Fruit fly (Drosophila melanogaster): ENCODE results near the gene CG33253.
A peak's percentile ranks its signal among the peaks of the same experiment; 100 is the strongest.

Gene CG33253

dm6 chrX:19159942-19160341 is 23.3 kb upstream of the CG33253 start (continued):
- TF ChIP-seq BEAF-32 (GFP tag; optimal IDR thresholded peaks at IDR 0.05): no peak
- TF ChIP-seq CG12219 (GFP tag; optimal IDR thresholded peaks at IDR 0.05): no peak
- TF ChIP-seq CG2889 (GFP tag; IDR thresholded peaks at IDR 0.05): no peak
- TF ChIP-seq Vsx1 (GFP tag; optimal IDR thresholded peaks at IDR 0.05): no peak
- TF ChIP-seq Sry-β (GFP tag; optimal IDR thresholded peaks at IDR 0.05): no peak
- no peak for TF ChIP-seq CG12236 (GFP tag; optimal IDR thresholded peaks at IDR 0.05)
- TF ChIP-seq Eip74EF (GFP tag; optimal IDR thresholded peaks at IDR 0.05): no peak
- no peak for TF ChIP-seq Dll (GFP tag; IDR thresholded peaks at IDR 0.05; ENCODE audit: partially characterized antibody)
- TF ChIP-seq H15 (GFP tag; IDR thresholded peaks at IDR 0.05): no peak
- no peak for TF ChIP-seq CG13296 (GFP tag; optimal IDR thresholded peaks at IDR 0.05)
- TF ChIP-seq nom (GFP tag; optimal IDR thresholded peaks at IDR 0.05): no peak
- no peak for TF ChIP-seq CG4360 (GFP tag; IDR thresholded peaks at IDR 0.05)
- TF ChIP-seq crp (GFP tag; optimal IDR thresholded peaks at IDR 0.05): no peak
- TF ChIP-seq Hand (GFP tag; optimal IDR thresholded peaks at IDR 0.05): no peak
- TF ChIP-seq Lhr (GFP tag; optimal IDR thresholded peaks at IDR 0.05): peak; percentile 14
- TF ChIP-seq insv (GFP tag; optimal IDR thresholded peaks at IDR 0.05): no peak
- no peak for TF ChIP-seq Mad (GFP tag; optimal IDR thresholded peaks at IDR 0.05)
- no peak for TF ChIP-seq pzg (GFP tag; optimal IDR thresholded peaks at IDR 0.05)
- no peak for TF ChIP-seq CG5245 (GFP tag; optimal IDR thresholded peaks at IDR 0.05)
- no peak for TF ChIP-seq CG17359 (tag; optimal IDR thresholded peaks at IDR 0.05)
- TF ChIP-seq knrl (GFP tag; IDR thresholded peaks at IDR 0.05; ENCODE audit: partially characterized antibody): no peak
- TF ChIP-seq otp (GFP tag; IDR thresholded peaks at IDR 0.05): no peak
- TF ChIP-seq pan (optimal IDR thresholded peaks at IDR 0.05): no peak
- TF ChIP-seq pan (GFP tag; optimal IDR thresholded peaks at IDR 0.05 in 1 of 2, IDR thresholded peaks at IDR 0.05 in 1 of 2): no peak
- TF ChIP-seq CG13287 (GFP tag; IDR thresholded peaks at IDR 0.05; ENCODE audit: partially characterized antibody): no peak
- TF ChIP-seq CG3726 (GFP tag; IDR thresholded peaks at IDR 0.05): no peak
- TF ChIP-seq dan (GFP tag; IDR thresholded peaks at IDR 0.05): no peak
- no peak for TF ChIP-seq CG11085 (GFP tag; IDR thresholded peaks at IDR 0.05)
- no peak for TF ChIP-seq nau (GFP tag; optimal IDR thresholded peaks at IDR 0.05)
- TF ChIP-seq mam (GFP tag; optimal IDR thresholded peaks at IDR 0.05): no peak
- no peak for TF ChIP-seq cas (GFP tag; IDR thresholded peaks at IDR 0.05)
- TF ChIP-seq lab (GFP tag; optimal IDR thresholded peaks at IDR 0.05): no peak
- no peak for TF ChIP-seq Pdp1 (GFP tag; optimal IDR thresholded peaks at IDR 0.05)
- TF ChIP-seq Chrac-16 (GFP tag; optimal IDR thresholded peaks at IDR 0.05): no peak
- TF ChIP-seq CG31388 (GFP tag; optimal IDR thresholded peaks at IDR 0.05): no peak
- TF ChIP-seq fu2 (GFP tag; optimal IDR thresholded peaks at IDR 0.05): no peak
- TF ChIP-seq corto (GFP tag; optimal IDR thresholded peaks at IDR 0.05): no peak
- TF ChIP-seq Doc2 (GFP tag; IDR thresholded peaks at IDR 0.05): no peak
- TF ChIP-seq sens (GFP tag): peak; percentile 69
- TF ChIP-seq CG4854 (GFP tag; optimal IDR thresholded peaks at IDR 0.05): no peak
- TF ChIP-seq schlank (tag; optimal IDR thresholded peaks at IDR 0.05): no peak
- no peak for TF ChIP-seq Sin3A (optimal IDR thresholded peaks at IDR 0.05)
- no peak for TF ChIP-seq kay (GFP tag; optimal IDR thresholded peaks at IDR 0.05)
- no peak for TF ChIP-seq bigmax (GFP tag; optimal IDR thresholded peaks at IDR 0.05)
- TF ChIP-seq CG1024 (GFP tag; IDR thresholded peaks at IDR 0.05): no peak
- TF ChIP-seq tin (GFP tag; optimal IDR thresholded peaks at IDR 0.05): no peak
- no peak for TF ChIP-seq CG4328 (GFP tag; optimal IDR thresholded peaks at IDR 0.05)
- no peak for TF ChIP-seq hth (optimal IDR thresholded peaks at IDR 0.05)
- no peak for TF ChIP-seq ems (GFP tag; optimal IDR thresholded peaks at IDR 0.05)
- TF ChIP-seq Kr (GFP tag; optimal IDR thresholded peaks at IDR 0.05): no peak
- TF ChIP-seq Blimp-1 (GFP tag; optimal IDR thresholded peaks at IDR 0.05): peak; percentile 42
- TF ChIP-seq dimm (GFP tag; IDR thresholded peaks at IDR 0.05): no peak

Data from whole organism, embryonic.